Fruit fly (Drosophila melanogaster) whole organism, prepupa: ENCODE results near the gene ab.

Experiments used
- Blimp-1 ChIP-seq: fragments of 200-800 bp; sonication (Bioruptor generic); optimal IDR thresholded peaks from 3 replicates; lab custom pipeline; 2017; ENCODE audit warnings: missing biosample characterization, missing genetic modification characterization, mild to moderate bottlenecking, moderate library complexity, missing genetic modification reagents
- CG10631 ChIP-seq: fragments of 200-800 bp; sonication (Bioruptor generic); optimal IDR thresholded peaks from 2 replicates; lab custom pipeline; 2016; ENCODE audit warnings: missing biosample characterization, missing genetic modification characterization
- CG11294 ChIP-seq: fragments of 200-800 bp; sonication (Bioruptor generic); IDR thresholded peaks from 2 replicates; pipeline ENCODE4 v1.3.6; 2022; ENCODE audit warnings: missing biosample characterization, missing genetic modification characterization
- CG11762 ChIP-seq: fragments of 200-800 bp; sonication (Bioruptor generic); optimal IDR thresholded peaks from 3 replicates; lab custom pipeline; 2016; ENCODE audit warnings: missing biosample characterization, missing genetic modification characterization; ENCODE audit not compliant: insufficient read depth
- CG11902 ChIP-seq: fragments of 200-800 bp; sonication (Bioruptor generic); optimal IDR thresholded peaks from 3 replicates; lab custom pipeline; 2016; ENCODE audit warnings: missing biosample characterization, missing genetic modification characterization
- CG15336 ChIP-seq: fragments of 200-800 bp; sonication (Bioruptor generic); IDR thresholded peaks from 2 replicates; pipeline ENCODE4 v1.3.6; 2022; ENCODE audit warnings: missing biosample characterization, missing genetic modification characterization
- CG1621 ChIP-seq: fragments of 200-800 bp; sonication (Bioruptor generic); optimal IDR thresholded peaks from 3 replicates; lab custom pipeline; 2018; ENCODE audit warnings: missing biosample characterization, mild to moderate bottlenecking, missing genetic modification characterization
- CG16779 ChIP-seq: fragments of 200-800 bp; sonication (Bioruptor generic); optimal IDR thresholded peaks from 3 replicates; lab custom pipeline; 2017; ENCODE audit warnings: missing biosample characterization, mild to moderate bottlenecking, missing genetic modification characterization
- CG3032 ChIP-seq: fragments of 200-800 bp; optimal IDR thresholded peaks from 2 replicates; lab custom pipeline; 2019; ENCODE audit warnings: missing biosample characterization, mild to moderate bottlenecking, missing genetic modification characterization, moderate library complexity
- CG31627 ChIP-seq: fragments of 200-800 bp; sonication (Bioruptor generic); optimal IDR thresholded peaks from 3 replicates; lab custom pipeline; 2016; ENCODE audit warnings: missing biosample characterization, missing genetic modification characterization
- CG32006 ChIP-seq: fragments of 200-800 bp; sonication (Bioruptor generic); optimal IDR thresholded peaks from 3 replicates; lab custom pipeline; 2017; ENCODE audit warnings: missing biosample characterization, mild to moderate bottlenecking, missing genetic modification characterization
- CG3919 ChIP-seq: fragments of 200-800 bp; sonication (Bioruptor generic); optimal IDR thresholded peaks from 3 replicates; lab custom pipeline; 2016; ENCODE audit warnings: missing biosample characterization, missing genetic modification characterization
- CG4318 ChIP-seq: fragments of 200-800 bp; sonication (Bioruptor generic); optimal IDR thresholded peaks from 3 replicates; lab custom pipeline; 2017; ENCODE audit warnings: missing biosample characterization, mild to moderate bottlenecking, missing genetic modification characterization
- CG6163 ChIP-seq: fragments of 200-800 bp; sonication (Bioruptor generic); IDR thresholded peaks from 3 replicates; pipeline ENCODE4 v1.3.6; 2022; ENCODE audit warnings: missing biosample characterization, missing genetic modification characterization
- CG6792 ChIP-seq: fragments of 200-800 bp; sonication (Bioruptor generic); optimal IDR thresholded peaks from 3 replicates; lab custom pipeline; 2016; ENCODE audit warnings: missing biosample characterization, missing genetic modification characterization
- CG6854 ChIP-seq: fragments of 200-800 bp; sonication (Bioruptor generic); optimal IDR thresholded peaks from 2 replicates; lab custom pipeline; 2017; ENCODE audit warnings: missing biosample characterization, mild to moderate bottlenecking, missing genetic modification characterization
- CG7368 ChIP-seq: fragments of 200-800 bp; sonication (Bioruptor generic); optimal IDR thresholded peaks from 3 replicates; lab custom pipeline; 2016; ENCODE audit warnings: missing biosample characterization, missing genetic modification characterization
- CG8632 ChIP-seq: fragments of 200-800 bp; sonication (Bioruptor generic); optimal IDR thresholded peaks from 3 replicates; lab custom pipeline; 2016; ENCODE audit warnings: missing biosample characterization, missing genetic modification characterization
- Eip78C ChIP-seq: fragments of 200-800 bp; sonication (Bioruptor generic); peaks from one replicate; lab custom pipeline; 2016; ENCODE audit warnings: missing biosample characterization, missing genetic modification characterization
- Eip93F ChIP-seq: fragments of 200-800 bp; sonication (Bioruptor generic); optimal IDR thresholded peaks from 2 replicates; lab custom pipeline; 2016; ENCODE audit warnings: missing biosample characterization, mild to moderate bottlenecking, missing genetic modification characterization
- Ets21C ChIP-seq: fragments of 200-800 bp; sonication (Bioruptor generic); optimal IDR thresholded peaks from 3 replicates; lab custom pipeline; 2016; ENCODE audit warnings: missing biosample characterization, missing genetic modification characterization
- Ets96B ChIP-seq: fragments of 200-800 bp; optimal IDR thresholded peaks from 2 replicates; lab custom pipeline; 2019; ENCODE audit warnings: missing biosample characterization, mild to moderate bottlenecking, missing genetic modification characterization, moderate library complexity
- Hr39 ChIP-seq: fragments of 200-800 bp; sonication (Bioruptor generic); optimal IDR thresholded peaks from 2 replicates; lab custom pipeline; 2016; ENCODE audit warnings: missing biosample characterization, missing genetic modification characterization
- Lpt ChIP-seq: fragments of 200-800 bp; sonication (Bioruptor generic); optimal IDR thresholded peaks from 3 replicates; lab custom pipeline; 2016; ENCODE audit warnings: missing biosample characterization, missing genetic modification characterization
- Smox ChIP-seq: fragments of 200-800 bp; sonication (Bioruptor generic); optimal IDR thresholded peaks from 3 replicates; lab custom pipeline; 2016; ENCODE audit warnings: missing biosample characterization, missing genetic modification characterization
- Sox14 ChIP-seq: fragments of 200-800 bp; sonication (Bioruptor generic); optimal IDR thresholded peaks from 3 replicates; lab custom pipeline; 2016; ENCODE audit warnings: missing biosample characterization, missing genetic modification characterization
- achi ChIP-seq: fragments of 200-800 bp; sonication (Bioruptor generic); optimal IDR thresholded peaks from 3 replicates; lab custom pipeline; 2016; ENCODE audit warnings: missing biosample characterization, missing genetic modification characterization
- acj6 ChIP-seq: fragments of 200-800 bp; sonication (Bioruptor generic); optimal IDR thresholded peaks from 3 replicates; lab custom pipeline; 2016; ENCODE audit warnings: missing biosample characterization, missing genetic modification characterization
- cyc ChIP-seq: fragments of 200-800 bp; sonication (Bioruptor generic); optimal IDR thresholded peaks from 3 replicates; lab custom pipeline; 2016; ENCODE audit warnings: missing biosample characterization, missing genetic modification characterization
- dac ChIP-seq: fragments of 200-800 bp; sonication (Bioruptor generic); optimal IDR thresholded peaks from 2 replicates; lab custom pipeline; 2017; ENCODE audit warnings: missing biosample characterization, mild to moderate bottlenecking, missing genetic modification characterization
- dsx ChIP-seq: fragments of 200-800 bp; optimal IDR thresholded peaks from 3 replicates; lab custom pipeline; 2019; ENCODE audit warnings: missing biosample characterization, mild to moderate bottlenecking, missing genetic modification characterization, moderate library complexity; ENCODE audit not compliant: poor library complexity, severe bottlenecking
- eg ChIP-seq: fragments of 200-800 bp; sonication (Bioruptor generic); IDR thresholded peaks from 3 replicates; pipeline ENCODE4 v1.3.6; 2022; ENCODE audit warnings: missing biosample characterization, missing genetic modification characterization
- esn ChIP-seq: fragments of 200-800 bp; sonication (Bioruptor generic); optimal IDR thresholded peaks from 2 replicates; lab custom pipeline; 2016; ENCODE audit warnings: missing biosample characterization, mild to moderate bottlenecking, missing genetic modification characterization, moderate library complexity
- fd85E ChIP-seq: fragments of 200-800 bp; sonication (Bioruptor generic); optimal IDR thresholded peaks from 3 replicates; lab custom pipeline; 2016; ENCODE audit warnings: missing biosample characterization, missing genetic modification characterization
- net ChIP-seq: fragments of 200-800 bp; sonication (Bioruptor generic); optimal IDR thresholded peaks from 3 replicates; lab custom pipeline; 2016; ENCODE audit warnings: missing biosample characterization, missing genetic modification characterization
- salr ChIP-seq, 2 experiments: fragments of 200-800 bp; sonication (Bioruptor generic); optimal IDR thresholded peaks; 3 replicates each; lab custom pipeline; 2016 to 2018; ENCODE audit warnings: missing biosample characterization in 2 of 2, missing genetic modification characterization in 2 of 2, mild to moderate bottlenecking in 1 of 2
- spab ChIP-seq: fragments of 200-800 bp; sonication (Bioruptor generic); optimal IDR thresholded peaks from 2 replicates; lab custom pipeline; 2017; ENCODE audit warnings: missing biosample characterization, mild to moderate bottlenecking, missing genetic modification characterization, missing genetic modification reagents
- ss ChIP-seq, 2 experiments: fragments of 200-800 bp; sonication (Bioruptor generic); optimal IDR thresholded peaks; 2 replicates in 1 of 2; 3 replicates in 1 of 2; lab custom pipeline; 2017 to 2018; ENCODE audit warnings: mild to moderate bottlenecking in 2 of 2, missing biosample characterization in 2 of 2, missing genetic modification characterization in 2 of 2, moderate library complexity in 1 of 2
- svp ChIP-seq: fragments of 200-800 bp; sonication (Bioruptor generic); peaks from one replicate; lab custom pipeline; 2016; ENCODE audit warnings: missing biosample characterization, missing genetic modification characterization
- topi ChIP-seq: fragments of 200-800 bp; sonication (Bioruptor generic); optimal IDR thresholded peaks from 3 replicates; lab custom pipeline; 2016; ENCODE audit warnings: missing biosample characterization, missing genetic modification characterization
- vri ChIP-seq: fragments of 200-800 bp; sonication (Bioruptor generic); optimal IDR thresholded peaks from 3 replicates; lab custom pipeline; 2016; ENCODE audit warnings: missing biosample characterization, mild to moderate bottlenecking, missing genetic modification characterization

ab gene

dm6 chr2L:11222079-11222478 lies 11.6 kb downstream of the ab start (continued):
- TF ChIP-seq CG11762, result no peak
- no peak for TF ChIP-seq CG7368 (GFP tag; lab: Kevin White, UChicago)
- TF ChIP-seq Blimp-1 (GFP tag; lab: Kevin White, UChicago), result peak; percentile 68
- TF ChIP-seq Ets96B (tag; lab: Kevin White, UChicago), result peak; percentile 50
- peak; percentile 79 for TF ChIP-seq Hr39 (GFP tag; lab: Kevin White, UChicago)
- TF ChIP-seq net (GFP tag; lab: Kevin White, UChicago), result peak; percentile 5
- peak; percentile 14 to 22 for TF ChIP-seq ss (GFP tag; optimal IDR thresholded peaks at IDR 0.05; lab: Kevin White, UChicago)
- peak; percentile 69 for TF ChIP-seq cyc (GFP tag; lab: Kevin White, UChicago)
- no peak for TF ChIP-seq Eip93F
- peak; percentile 30 for TF ChIP-seq CG1621 (tag; lab: Kevin White, UChicago)
- TF ChIP-seq Smox (GFP tag; lab: Kevin White, UChicago), result peak; percentile 83
- peak; percentile 65 for TF ChIP-seq Sox14 (GFP tag; lab: Kevin White, UChicago)
- peak; percentile 37 for TF ChIP-seq spab (GFP tag; lab: Kevin White, UChicago)
- TF ChIP-seq CG6163 (GFP tag; lab: Robert Waterston, UW), result peak; percentile 74
- TF ChIP-seq esn (GFP tag; lab: Kevin White, UChicago), result peak; percentile 86
- TF ChIP-seq svp (GFP tag; lab: Kevin White, UChicago), result peak; percentile 92
- TF ChIP-seq salr (GFP tag; optimal IDR thresholded peaks at IDR 0.05; lab: Kevin White, UChicago), result peak; percentile 9 to 12
- TF ChIP-seq topi (GFP tag; lab: Kevin White, UChicago), result peak; percentile 80
- peak; percentile 63 for TF ChIP-seq acj6 (GFP tag; lab: Kevin White, UChicago)
- TF ChIP-seq eg (GFP tag; lab: Robert Waterston, UW), result peak; percentile 34; the same call in 1 of the 3 replicates
- peak; percentile 70 for TF ChIP-seq Ets21C
- peak; percentile 43 for TF ChIP-seq CG3032 (tag; lab: Kevin White, UChicago)
- TF ChIP-seq CG31627 (GFP tag; lab: Kevin White, UChicago), result peak; percentile 84
- peak; percentile 65 for TF ChIP-seq achi
- TF ChIP-seq CG16779, result no peak
- TF ChIP-seq CG11902 (GFP tag; lab: Kevin White, UChicago), result peak; percentile 44
- TF ChIP-seq vri (GFP tag; lab: Kevin White, UChicago), result peak; percentile 64
- peak; percentile 60 for TF ChIP-seq CG3919
- peak; percentile 73 for TF ChIP-seq CG6792 (GFP tag; lab: Kevin White, UChicago)
- TF ChIP-seq CG6854 (GFP tag; lab: Kevin White, UChicago), result peak; percentile 48
- TF ChIP-seq dsx (GFP tag; lab: Kevin White, UChicago), result peak; percentile 6
- TF ChIP-seq CG4318 (GFP tag; lab: Kevin White, UChicago), result no peak
- TF ChIP-seq CG11294 (GFP tag; lab: Robert Waterston, UW), result no peak
- peak; percentile 64 for TF ChIP-seq CG10631 (GFP tag; lab: Kevin White, UChicago)
- TF ChIP-seq CG15336 (GFP tag; lab: Robert Waterston, UW), result peak; percentile 26; the same call in 1 of the 2 replicates
- peak; percentile 1 for TF ChIP-seq Lpt (GFP tag; lab: Kevin White, UChicago)

dm6 chr2L:11224443-11224842 lies 14.0 kb downstream of the ab start:
- TF ChIP-seq Sox14 (GFP tag; lab: Kevin White, UChicago), result no peak
- TF ChIP-seq Blimp-1 (GFP tag; lab: Kevin White, UChicago), result no peak
- TF ChIP-seq CG3032 (tag; lab: Kevin White, UChicago), result no peak
- TF ChIP-seq dac (GFP tag; lab: Kevin White, UChicago), result no peak
- TF ChIP-seq Ets21C, result no peak
- TF ChIP-seq fd85E (GFP tag; lab: Kevin White, UChicago), result no peak
- no peak for TF ChIP-seq Eip78C (GFP tag; lab: Kevin White, UChicago)
- TF ChIP-seq CG8632 (GFP tag; lab: Kevin White, UChicago), result no peak
- TF ChIP-seq CG32006 (GFP tag; lab: Kevin White, UChicago), result no peak
- TF ChIP-seq ss (GFP tag; optimal IDR thresholded peaks at IDR 0.05; lab: Kevin White, UChicago), result no peak
- no peak for TF ChIP-seq CG11762
- TF ChIP-seq, all 60 proteins: peak for 0
